Worm (Caenorhabditis elegans) whole organism, early embryonic: ENCODE results near the gene Y53F4B.19.

Source experiments
- B0310.2 ChIP-seq: sonication (generic microtip); optimal IDR thresholded peaks from 2 replicates; lab custom pipeline; 2016; ENCODE audit warnings: mild to moderate bottlenecking, missing genetic modification characterization, missing compliant biosample characterization
- F13C5.2 ChIP-seq: sonication (generic microtip); optimal IDR thresholded peaks from 2 replicates; lab custom pipeline; 2017; ENCODE audit warnings: mild to moderate bottlenecking, missing genetic modification characterization, inconsistent platforms, missing compliant biosample characterization
- aly-1 ChIP-seq: sonication (generic microtip); optimal IDR thresholded peaks from 2 replicates; lab custom pipeline; 2016; ENCODE audit warnings: missing genetic modification characterization, missing compliant biosample characterization
- ama-1 ChIP-seq: fragments of 150-350 bp; optimal IDR thresholded peaks from 2 replicates; lab custom pipeline; 2014
- ceh-13 ChIP-seq: fragments of 200-800 bp; sonication (Bioruptor generic); optimal IDR thresholded peaks from 2 replicates; lab custom pipeline; 2018; ENCODE audit warnings: mild to moderate bottlenecking, missing genetic modification characterization, missing compliant biosample characterization
- ceh-36 ChIP-seq: sonication (generic microtip); optimal IDR thresholded peaks from 2 replicates; lab custom pipeline; 2016; ENCODE audit warnings: missing genetic modification characterization, inconsistent platforms, missing compliant biosample characterization
- flt-1 ChIP-seq: fragments of 200-800 bp; sonication (Bioruptor generic); IDR thresholded peaks from 2 replicates; pipeline ENCODE4 v1.3.6; 2022; ENCODE audit warnings: missing genetic modification characterization, missing compliant biosample characterization
- hmbx-1 ChIP-seq: sonication (generic microtip); optimal IDR thresholded peaks from 2 replicates; lab custom pipeline; 2016; ENCODE audit warnings: mild to moderate bottlenecking, missing genetic modification characterization, missing compliant biosample characterization
- hmg-4 ChIP-seq: fragments of 200-800 bp; sonication (Bioruptor generic); optimal IDR thresholded peaks from 2 replicates; lab custom pipeline; 2018; ENCODE audit warnings: mild to moderate bottlenecking, missing genetic modification characterization, missing compliant biosample characterization
- hnd-1 ChIP-seq: sonication (generic microtip); optimal IDR thresholded peaks from 2 replicates; lab custom pipeline; 2016; ENCODE audit warnings: missing genetic modification characterization, missing compliant biosample characterization
- pes-1 ChIP-seq: fragments of 200-800 bp; sonication (Bioruptor generic); IDR thresholded peaks from 2 replicates; pipeline ENCODE4 v1.3.6; 2022; ENCODE audit warnings: missing genetic modification reagents, missing genetic modification characterization, missing compliant biosample characterization
- tra-4 ChIP-seq: sonication (generic microtip); optimal IDR thresholded peaks from 2 replicates; lab custom pipeline; 2017; ENCODE audit warnings: missing genetic modification characterization, missing compliant biosample characterization

DNA sequence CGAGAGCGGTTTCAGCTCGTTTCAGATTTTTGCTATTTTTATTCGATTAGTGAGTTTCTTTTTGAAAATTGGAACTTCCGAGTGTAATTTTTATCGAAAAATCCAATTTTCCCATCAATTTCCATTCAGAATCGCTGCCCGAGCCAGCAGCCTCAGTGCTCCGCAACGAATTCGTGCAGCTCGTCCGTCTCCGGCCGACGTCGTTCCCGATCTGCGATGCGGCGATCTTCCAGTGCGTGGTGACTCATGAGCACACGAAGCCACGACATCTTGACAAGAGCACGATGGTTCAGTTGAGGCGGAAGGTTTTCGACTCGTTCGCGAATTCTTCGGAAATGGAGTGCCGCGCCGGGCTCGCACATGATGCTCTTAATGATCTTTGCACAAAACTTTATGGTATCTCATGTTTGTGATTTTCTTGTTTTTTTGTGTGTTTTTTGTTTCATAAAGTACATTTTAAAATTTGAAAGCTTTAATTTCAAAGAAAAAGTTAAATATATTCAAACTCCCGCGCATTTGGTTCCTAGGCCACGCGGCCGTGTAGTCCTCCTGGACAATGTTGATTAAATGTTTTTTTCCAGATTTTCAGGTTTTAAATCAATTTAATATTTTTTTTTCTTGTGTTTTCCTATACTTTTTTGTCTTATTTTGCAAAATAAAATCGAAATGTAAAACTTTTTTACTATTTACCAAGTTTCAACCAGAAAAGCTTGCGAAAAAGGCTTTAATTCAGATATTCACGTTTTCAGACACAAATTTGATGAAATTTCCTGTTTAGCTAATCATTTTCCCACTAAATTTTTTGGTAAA is 12.6 kb downstream of the Y53F4B.19 start:
- TF ChIP-seq ceh-36 (tag; lab: Kevin White, UChicago) (no peak), ama-1 (lab: Kevin White, UChicago) (no peak), pes-1 (GFP tag; lab: Robert Waterston, UW) (peak; percentile 57; the same call in 1 of the 2 replicates), hmg-4 (GFP tag; lab: Kevin White, UChicago) (no peak), hnd-1 (tag; lab: Kevin White, UChicago) (no peak), hmbx-1 (tag; lab: Kevin White, UChicago) (no peak), ceh-13 (GFP tag; lab: Kevin White, UChicago) (no peak), tra-4 (tag; lab: Kevin White, UChicago) (no peak), F13C5.2 (tag; lab: Kevin White, UChicago) (no peak), B0310.2 (tag; lab: Kevin White, UChicago) (no peak), flt-1 (no peak), aly-1 (tag; lab: Kevin White, UChicago) (no peak)
